Fruit fly (Drosophila melanogaster): Measurements from ENCODE around the gene Gr93b.
A peak's percentile ranks its signal among the peaks of the same experiment; 100 is the strongest.

Gene Gr93b

dm6 chr3R:21835388-21836200, 8.0 kb downstream of the Gr93b start (continued):
- TF ChIP-seq p53 (GFP tag; optimal IDR thresholded peaks at IDR 0.05) = no peak
- TF ChIP-seq CG3838 (GFP tag; optimal IDR thresholded peaks at IDR 0.05) = peak; percentile 29
- no peak for TF ChIP-seq Meics (GFP tag; optimal IDR thresholded peaks at IDR 0.05)
- TF ChIP-seq bab2 (GFP tag; optimal IDR thresholded peaks at IDR 0.05) = no peak
- no peak for TF ChIP-seq CG4404 (GFP tag; IDR thresholded peaks at IDR 0.05)
- no peak for TF ChIP-seq toy (GFP tag; IDR thresholded peaks at IDR 0.05)
- no peak for TF ChIP-seq CG17568 (GFP tag; optimal IDR thresholded peaks at IDR 0.05)
- no peak for TF ChIP-seq pnt (GFP tag; optimal IDR thresholded peaks at IDR 0.05)
- no peak for TF ChIP-seq CG1792 (GFP tag; optimal IDR thresholded peaks at IDR 0.05)
- no peak for TF ChIP-seq CG2120 (GFP tag; optimal IDR thresholded peaks at IDR 0.05)
- TF ChIP-seq cad (GFP tag; optimal IDR thresholded peaks at IDR 0.05) = no peak
- TF ChIP-seq H15 (GFP tag; IDR thresholded peaks at IDR 0.05) = no peak
- TF ChIP-seq CG14441 (GFP tag; IDR thresholded peaks at IDR 0.05) = no peak
- no peak for TF ChIP-seq croc (GFP tag; conservative IDR thresholded peaks at IDR 0.05)
- TF ChIP-seq CG7839 (tag; optimal IDR thresholded peaks at IDR 0.05) = no peak
- TF ChIP-seq nerfin-1 (tag; optimal IDR thresholded peaks at IDR 0.05) = no peak
- TF ChIP-seq CG18476 (GFP tag; optimal IDR thresholded peaks at IDR 0.05) = no peak
- no peak for TF ChIP-seq CG13296 (GFP tag; optimal IDR thresholded peaks at IDR 0.05)
- TF ChIP-seq Hr3 (GFP tag; optimal IDR thresholded peaks at IDR 0.05) = no peak
- peak in 1 of 2 experiments; percentile 39 for TF ChIP-seq chif (GFP tag; optimal IDR thresholded peaks at IDR 0.05)
- TF ChIP-seq ERR (GFP tag; optimal IDR thresholded peaks at IDR 0.05) = no peak
- TF ChIP-seq CG4854 (GFP tag; optimal IDR thresholded peaks at IDR 0.05) = no peak
- TF ChIP-seq tin (GFP tag; optimal IDR thresholded peaks at IDR 0.05) = no peak
- TF ChIP-seq lola (GFP tag; optimal IDR thresholded peaks at IDR 0.05) = peak in 1 of 3 experiments; percentile 63
- no peak for TF ChIP-seq Ada2b (GFP tag; IDR thresholded peaks at IDR 0.05)
- TF ChIP-seq Mad (GFP tag; optimal IDR thresholded peaks at IDR 0.05) = no peak
- TF ChIP-seq yki (optimal IDR thresholded peaks at IDR 0.05) = no peak
- no peak for TF ChIP-seq CG17802 (tag; optimal IDR thresholded peaks at IDR 0.05)
- TF ChIP-seq CG1832 (GFP tag; optimal IDR thresholded peaks at IDR 0.05) = no peak
- no peak for TF ChIP-seq zen2 (GFP tag; IDR thresholded peaks at IDR 0.05; ENCODE audit: partially characterized antibody)
- peak; percentile 25; the same call in 1 of the 2 replicates for TF ChIP-seq CG32772 (GFP tag; IDR thresholded peaks at IDR 0.05)
- no peak for TF ChIP-seq Dek (tag; optimal IDR thresholded peaks at IDR 0.05)
- no peak for TF ChIP-seq CG32532 (GFP tag; IDR thresholded peaks at IDR 0.05)
- TF ChIP-seq Max (GFP tag; optimal IDR thresholded peaks at IDR 0.05) = no peak
- no peak for TF ChIP-seq CG10147 (GFP tag; optimal IDR thresholded peaks at IDR 0.05)
- TF ChIP-seq CG31388 (GFP tag; optimal IDR thresholded peaks at IDR 0.05) = no peak
- TF ChIP-seq Rx (GFP tag; IDR thresholded peaks at IDR 0.05) = no peak
- TF ChIP-seq klu (GFP tag; IDR thresholded peaks at IDR 0.05) = 0 out of 2 replicates have a peak, but pooled peaks have one; percentile 31
- no peak for TF ChIP-seq CG13123 (GFP tag; optimal IDR thresholded peaks at IDR 0.05)
- no peak for TF ChIP-seq Hr39 (optimal IDR thresholded peaks at IDR 0.05)
- no peak for TF ChIP-seq CG10654 (GFP tag; optimal IDR thresholded peaks at IDR 0.05)
- TF ChIP-seq CG12744 (GFP tag; optimal IDR thresholded peaks at IDR 0.05) = no peak
- no peak for TF ChIP-seq BEAF-32 (GFP tag; optimal IDR thresholded peaks at IDR 0.05)
- TF ChIP-seq CG1603 (tag; optimal IDR thresholded peaks at IDR 0.05) = no peak
- TF ChIP-seq jumu (GFP tag; optimal IDR thresholded peaks at IDR 0.05) = no peak
- peak; percentile 29 for TF ChIP-seq Lhr (GFP tag; optimal IDR thresholded peaks at IDR 0.05)
- TF ChIP-seq tio (GFP tag; optimal IDR thresholded peaks at IDR 0.05) = no peak
- no peak for TF ChIP-seq Opbp (GFP tag; IDR thresholded peaks at IDR 0.05; ENCODE audit: partially characterized antibody)
- no peak for TF ChIP-seq CG1024 (GFP tag; IDR thresholded peaks at IDR 0.05)
- TF ChIP-seq Taf1 (GFP tag; IDR thresholded peaks at IDR 0.05) = no peak
- TF ChIP-seq NK7.1 (GFP tag; optimal IDR thresholded peaks at IDR 0.05) = no peak
